Worm (Caenorhabditis elegans) whole organism, young adult: ENCODE measurements around the gene pitr-2.

Experiments used
- F49E8.2 ChIP-seq: sonication (generic microtip); optimal IDR thresholded peaks from 3 replicates; lab custom pipeline; 2017; ENCODE audit warnings: missing genetic modification characterization, mild to moderate bottlenecking, missing compliant biosample characterization, antibody characterized with exemption, moderate library complexity; ENCODE audit not compliant: insufficient read depth
- egl-18 ChIP-seq: fragments of 200-800 bp; sonication (Bioruptor generic); IDR thresholded peaks from 2 replicates; pipeline ENCODE4 v1.3.6; 2022; ENCODE audit warnings: missing genetic modification reagents, missing genetic modification characterization, missing compliant biosample characterization
- ets-4 ChIP-seq: fragments of 200-800 bp; sonication (Bioruptor generic); optimal IDR thresholded peaks from 2 replicates; lab custom pipeline; 2018; ENCODE audit warnings: mild to moderate bottlenecking, missing genetic modification characterization, missing compliant biosample characterization
- him-1 ChIP-seq: sonication (generic microtip); optimal IDR thresholded peaks from 2 replicates; lab custom pipeline; 2016; ENCODE audit warnings: missing genotype, missing genetic modification reagents, missing genetic modification characterization, missing compliant biosample characterization
- nhr-80 ChIP-seq: sonication (generic microtip); optimal IDR thresholded peaks from 2 replicates; lab custom pipeline; 2016; ENCODE audit warnings: missing genetic modification characterization, missing compliant biosample characterization
- sea-2 ChIP-seq: fragments of 200-800 bp; sonication (Bioruptor generic); IDR thresholded peaks from 2 replicates; pipeline ENCODE4 v1.3.6; 2022; ENCODE audit warnings: missing genetic modification characterization, missing compliant biosample characterization
- snpc-1.3 ChIP-seq: sonication (generic microtip); optimal IDR thresholded peaks from 2 replicates; lab custom pipeline; 2017; ENCODE audit warnings: missing genetic modification characterization, mild to moderate bottlenecking, missing compliant biosample characterization, antibody characterized with exemption, moderate library complexity, missing genotype, missing genetic modification reagents; ENCODE audit not compliant: insufficient read depth
- somi-1 ChIP-seq: fragments of 200-800 bp; sonication (Bioruptor generic); optimal IDR thresholded peaks from 2 replicates; lab custom pipeline; 2018; ENCODE audit warnings: mild to moderate bottlenecking, missing genetic modification characterization, missing compliant biosample characterization
- tlf-1 ChIP-seq: fragments of 200-800 bp; sonication (Bioruptor generic); optimal IDR thresholded peaks from 2 replicates; lab custom pipeline; 2018; ENCODE audit warnings: mild to moderate bottlenecking, missing genetic modification characterization, missing compliant biosample characterization
- ztf-26 ChIP-seq: sonication (generic microtip); optimal IDR thresholded peaks from 2 replicates; lab custom pipeline; 2017; ENCODE audit warnings: missing genetic modification characterization, missing compliant biosample characterization

- TF ChIP-seq ets-4 (GFP tag; lab: Kevin White, UChicago) (no peak), ztf-26 (tag; lab: Kevin White, UChicago) (no peak), somi-1 (no peak), him-1 (tag; lab: Kevin White, UChicago) (no peak), snpc-1.3 (no peak), F49E8.2 (tag; lab: Kevin White, UChicago) (no peak), egl-18 (no peak), sea-2 (GFP tag; lab: Robert Waterston, UW) (no peak), tlf-1 (GFP tag; lab: Kevin White, UChicago) (no peak), nhr-80 (tag; lab: Kevin White, UChicago) (no peak)
Observed at ce11 chrV:9098280-9098973, 39.1 kb downstream of the pitr-2 start, which contains the start of gene F21C10.9.
